Fruit fly (Drosophila melanogaster) whole organism, embryonic: ENCODE data around the gene ClC-a.

ENCODE experiments used
- Adf1 ChIP-seq: fragments of 200-800 bp; sonication (Bioruptor generic); IDR thresholded peaks from 2 replicates; pipeline ENCODE4 v1.3.6; 2022; ENCODE audit warnings: missing biosample characterization, missing genetic modification characterization
- Atf-2 ChIP-seq: fragments of 200-800 bp; sonication (Bioruptor generic); optimal IDR thresholded peaks from 2 replicates; lab custom pipeline; 2016; ENCODE audit warnings: missing biosample characterization, missing genetic modification characterization
- CG10462 ChIP-seq: fragments of 200-800 bp; sonication (Bioruptor generic); optimal IDR thresholded peaks from 2 replicates; lab custom pipeline; 2016; ENCODE audit warnings: missing biosample characterization, missing genetic modification characterization
- CG10543 ChIP-seq: fragments of 200-800 bp; sonication (Bioruptor generic); optimal IDR thresholded peaks from 3 replicates; lab custom pipeline; 2017; ENCODE audit warnings: missing biosample characterization, mild to moderate bottlenecking, missing genetic modification characterization, moderate library complexity
- CG10654 ChIP-seq: fragments of 200-800 bp; sonication (Bioruptor generic); optimal IDR thresholded peaks from 2 replicates; lab custom pipeline; 2016; ENCODE audit warnings: missing biosample characterization, missing genetic modification characterization
- CG12104 ChIP-seq: fragments of 200-800 bp; sonication (Bioruptor generic); optimal IDR thresholded peaks from 3 replicates; lab custom pipeline; 2016; ENCODE audit warnings: missing biosample characterization, missing genetic modification characterization
- CG12219 ChIP-seq: fragments of 200-800 bp; sonication (Bioruptor generic); optimal IDR thresholded peaks from 3 replicates; lab custom pipeline; 2018; ENCODE audit warnings: missing biosample characterization, mild to moderate bottlenecking, missing genetic modification characterization
- CG14014 ChIP-seq: fragments of 200-800 bp; sonication (Bioruptor generic); IDR thresholded peaks from 2 replicates; pipeline ENCODE4 v1.3.6; 2022; ENCODE audit warnings: missing biosample characterization, missing genetic modification characterization
- CG14667 ChIP-seq: fragments of 200-800 bp; sonication (Bioruptor generic); IDR thresholded peaks from 2 replicates; pipeline ENCODE4 v1.3.6; 2022; ENCODE audit warnings: missing biosample characterization, missing genetic modification characterization
- CG17359 ChIP-seq: fragments of 200-800 bp; sonication (Bioruptor generic); optimal IDR thresholded peaks from 3 replicates; lab custom pipeline; 2018; ENCODE audit warnings: missing biosample characterization, mild to moderate bottlenecking, missing genetic modification characterization, moderate library complexity
- CG30431 ChIP-seq: fragments of 200-800 bp; sonication (Bioruptor generic); optimal IDR thresholded peaks from 2 replicates; lab custom pipeline; 2017; ENCODE audit warnings: missing biosample characterization, missing genetic modification characterization
- CG33557 ChIP-seq: fragments of 200-800 bp; sonication (Bioruptor generic); optimal IDR thresholded peaks from 2 replicates; lab custom pipeline; 2019; ENCODE audit warnings: missing biosample characterization, mild to moderate bottlenecking, missing genetic modification characterization, moderate library complexity
- CG34422 ChIP-seq: fragments of 200-800 bp; sonication (Bioruptor generic); IDR thresholded peaks from 3 replicates; pipeline ENCODE4 v1.3.6; 2022; ENCODE audit warnings: missing biosample characterization, missing genetic modification characterization
- CG3838 ChIP-seq: fragments of 200-800 bp; sonication (Bioruptor generic); optimal IDR thresholded peaks from 3 replicates; lab custom pipeline; 2016; ENCODE audit warnings: missing biosample characterization, missing genetic modification characterization
- CG4328 ChIP-seq: fragments of 200-800 bp; sonication (Bioruptor generic); optimal IDR thresholded peaks from 3 replicates; lab custom pipeline; 2017; ENCODE audit warnings: missing biosample characterization, missing genetic modification reagents, missing genetic modification characterization
- CG4404 ChIP-seq: fragments of 200-800 bp; sonication (Bioruptor generic); IDR thresholded peaks from 2 replicates; pipeline ENCODE4 v1.3.6; 2022; ENCODE audit warnings: missing biosample characterization, missing genetic modification characterization
- CG4730 ChIP-seq: fragments of 200-800 bp; sonication (Bioruptor generic); IDR thresholded peaks from 2 replicates; pipeline ENCODE4 v1.3.6; 2022; ENCODE audit warnings: missing biosample characterization, missing genetic modification characterization
- CG7745 ChIP-seq: fragments of 200-800 bp; sonication (Bioruptor generic); optimal IDR thresholded peaks from 2 replicates; lab custom pipeline; 2018; ENCODE audit warnings: missing biosample characterization, mild to moderate bottlenecking, missing genetic modification characterization, moderate library complexity
- CG8281 ChIP-seq: fragments of 200-800 bp; sonication (Bioruptor generic); optimal IDR thresholded peaks from 2 replicates; lab custom pipeline; 2018; ENCODE audit warnings: missing biosample characterization, mild to moderate bottlenecking, missing genetic modification characterization, moderate library complexity
- CG8944 ChIP-seq: fragments of 200-800 bp; sonication (Bioruptor generic); optimal IDR thresholded peaks from 3 replicates; lab custom pipeline; 2016; ENCODE audit warnings: missing biosample characterization, missing genetic modification characterization
- Camta ChIP-seq: fragments of 200-800 bp; sonication (Bioruptor generic); optimal IDR thresholded peaks from 2 replicates; lab custom pipeline; 2016; ENCODE audit warnings: missing biosample characterization, missing genetic modification characterization
- HLH4C ChIP-seq: fragments of 200-800 bp; sonication (Bioruptor generic); IDR thresholded peaks from 3 replicates; pipeline ENCODE4 v1.3.6; 2022; ENCODE audit warnings: missing biosample characterization, missing genetic modification characterization; ENCODE audit not compliant: partially characterized antibody
- Hand ChIP-seq: fragments of 200-800 bp; sonication (Bioruptor generic); optimal IDR thresholded peaks from 2 replicates; lab custom pipeline; 2017; ENCODE audit warnings: mild to moderate bottlenecking, missing biosample characterization, missing genetic modification reagents, missing genetic modification characterization
- Hr51 ChIP-seq, 2 experiments: fragments of 200-800 bp; sonication (Bioruptor generic); optimal IDR thresholded peaks; 2 replicates in 1 of 2; 3 replicates in 1 of 2; lab custom pipeline; 2016 to 2018; ENCODE audit warnings: missing biosample characterization in 2 of 2, missing genetic modification characterization in 2 of 2, mild to moderate bottlenecking in 1 of 2, moderate library complexity in 1 of 2
- Meics ChIP-seq: fragments of 200-800 bp; sonication (Bioruptor generic); optimal IDR thresholded peaks from 2 replicates; lab custom pipeline; 2017; ENCODE audit warnings: missing biosample characterization, mild to moderate bottlenecking, missing genetic modification characterization
- Ptx1 ChIP-seq: fragments of 200-800 bp; sonication (Bioruptor generic); IDR thresholded peaks from 2 replicates; pipeline ENCODE4 v1.3.6; 2022; ENCODE audit warnings: missing biosample characterization, missing genetic modification characterization
- Vsx1 ChIP-seq: fragments of 200-800 bp; sonication (Bioruptor generic); optimal IDR thresholded peaks from 2 replicates; lab custom pipeline; 2017; ENCODE audit warnings: missing biosample characterization, mild to moderate bottlenecking, missing genetic modification characterization, missing genetic modification reagents
- bigmax ChIP-seq: fragments of 200-800 bp; sonication (Bioruptor generic); optimal IDR thresholded peaks from 2 replicates; lab custom pipeline; 2018; ENCODE audit warnings: missing biosample characterization, mild to moderate bottlenecking, missing genetic modification characterization
- cato ChIP-seq: fragments of 200-800 bp; sonication (Bioruptor generic); optimal IDR thresholded peaks from 2 replicates; lab custom pipeline; 2016; ENCODE audit warnings: missing biosample characterization, missing genetic modification characterization, borderline replicate concordance
- danr ChIP-seq: fragments of 200-800 bp; sonication (Bioruptor generic); IDR thresholded peaks from 2 replicates; pipeline ENCODE4 v1.3.6; 2022; ENCODE audit warnings: missing biosample characterization, missing genetic modification characterization
- emc ChIP-seq: fragments of 200-800 bp; sonication (Bioruptor generic); optimal IDR thresholded peaks from 2 replicates; lab custom pipeline; 2016; ENCODE audit warnings: missing biosample characterization, missing genetic modification characterization
- ewg ChIP-seq: fragments of 200-800 bp; sonication (Bioruptor generic); optimal IDR thresholded peaks from 3 replicates; lab custom pipeline; 2017; ENCODE audit warnings: mild to moderate bottlenecking, missing biosample characterization, missing genetic modification reagents, missing genetic modification characterization
- gro ChIP-seq: fragments of 200-800 bp; sonication (Bioruptor generic); optimal IDR thresholded peaks from 2 replicates; lab custom pipeline; 2016; ENCODE audit warnings: missing biosample characterization, missing genetic modification characterization
- insv ChIP-seq, 2 experiments: fragments of 200-800 bp; sonication (Bioruptor generic); optimal IDR thresholded peaks; 3 replicates each; lab custom pipeline; 2016 to 2018; ENCODE audit warnings: missing biosample characterization in 2 of 2, missing genetic modification characterization in 2 of 2
- jing ChIP-seq: fragments of 200-800 bp; sonication (Bioruptor generic); optimal IDR thresholded peaks from 2 replicates; lab custom pipeline; 2018; ENCODE audit warnings: missing biosample characterization, mild to moderate bottlenecking, missing genetic modification characterization
- pan ChIP-seq, 4 experiments: fragments of >200 bp in 3 of 4; fragments of 200-800 bp in 1 of 4; sonication (Bioruptor generic) in 1 of 4; optimal IDR thresholded peaks in 3 of 4; IDR thresholded peaks in 1 of 4; 2 replicates each; pipeline versions ENCODE4 v1.3.6 to Lab custom; 2017 to 2022; ENCODE audit warnings: missing biosample characterization in 2 of 4, missing genetic modification characterization in 2 of 4, mixed read lengths in 1 of 4
- pfk ChIP-seq: fragments of 200-800 bp; sonication (Bioruptor generic); optimal IDR thresholded peaks from 2 replicates; lab custom pipeline; 2018; ENCODE audit warnings: missing biosample characterization, mild to moderate bottlenecking, missing genetic modification characterization, moderate library complexity
- prd ChIP-seq, 3 experiments: fragments of >200 bp in 2 of 3; fragments of 200-800 bp in 1 of 3; sonication (Bioruptor generic) in 1 of 3; optimal IDR thresholded peaks in 2 of 3; IDR thresholded peaks in 1 of 3; 2 replicates in 2 of 3; 3 replicates in 1 of 3; pipeline versions ENCODE4 v1.3.6 to Lab custom; 2017 to 2022; ENCODE audit warnings: missing biosample characterization in 1 of 3, missing genetic modification characterization in 1 of 3
- pzg ChIP-seq: fragments of 200-800 bp; sonication (Bioruptor generic); optimal IDR thresholded peaks from 3 replicates; lab custom pipeline; 2018; ENCODE audit warnings: missing biosample characterization, mild to moderate bottlenecking, missing genetic modification characterization, moderate library complexity
- run ChIP-seq: fragments of 200-800 bp; sonication (Bioruptor generic); optimal IDR thresholded peaks from 3 replicates; lab custom pipeline; 2018; ENCODE audit warnings: missing biosample characterization, mild to moderate bottlenecking, missing genetic modification characterization
- seq ChIP-seq: fragments of 200-800 bp; sonication (Bioruptor generic); IDR thresholded peaks from 2 replicates; pipeline ENCODE4 v1.3.6; 2022; ENCODE audit warnings: missing biosample characterization, missing genetic modification characterization
- slou ChIP-seq: fragments of 200-800 bp; sonication (Bioruptor generic); optimal IDR thresholded peaks from 3 replicates; lab custom pipeline; 2016; ENCODE audit warnings: missing biosample characterization, missing genetic modification characterization
- slp2 ChIP-seq: fragments of 200-800 bp; sonication (Bioruptor generic); optimal IDR thresholded peaks from 2 replicates; lab custom pipeline; 2016; ENCODE audit warnings: missing biosample characterization, missing genetic modification characterization
- so ChIP-seq: fragments of 200-800 bp; sonication (Bioruptor generic); IDR thresholded peaks from 3 replicates; pipeline ENCODE4 v1.3.6; 2022; ENCODE audit warnings: missing biosample characterization, missing genetic modification characterization
- sr ChIP-seq: fragments of 200-800 bp; sonication (Bioruptor generic); IDR thresholded peaks from 3 replicates; pipeline ENCODE4 v1.3.6; 2022; ENCODE audit warnings: missing biosample characterization, missing genetic modification characterization
- unc-4 ChIP-seq: fragments of 200-800 bp; sonication (Bioruptor generic); IDR thresholded peaks from 2 replicates; pipeline ENCODE4 v1.3.6; 2022; ENCODE audit warnings: missing biosample characterization, missing genetic modification characterization; ENCODE audit not compliant: partially characterized antibody
- usp ChIP-seq: fragments of >200 bp; optimal IDR thresholded peaks from 2 replicates; lab custom pipeline; 2017; ENCODE audit warnings: missing biosample characterization, missing genetic modification characterization
- vvl ChIP-seq: fragments of 200-800 bp; sonication (Bioruptor generic); IDR thresholded peaks from 2 replicates; pipeline ENCODE4 v1.3.6; 2022; ENCODE audit warnings: missing biosample characterization, missing genetic modification characterization
- wek ChIP-seq: fragments of 200-800 bp; sonication (Bioruptor generic); optimal IDR thresholded peaks from 3 replicates; lab custom pipeline; 2018; ENCODE audit warnings: missing biosample characterization, mild to moderate bottlenecking, missing genetic modification characterization, moderate library complexity

ClC-a gene

DNA sequence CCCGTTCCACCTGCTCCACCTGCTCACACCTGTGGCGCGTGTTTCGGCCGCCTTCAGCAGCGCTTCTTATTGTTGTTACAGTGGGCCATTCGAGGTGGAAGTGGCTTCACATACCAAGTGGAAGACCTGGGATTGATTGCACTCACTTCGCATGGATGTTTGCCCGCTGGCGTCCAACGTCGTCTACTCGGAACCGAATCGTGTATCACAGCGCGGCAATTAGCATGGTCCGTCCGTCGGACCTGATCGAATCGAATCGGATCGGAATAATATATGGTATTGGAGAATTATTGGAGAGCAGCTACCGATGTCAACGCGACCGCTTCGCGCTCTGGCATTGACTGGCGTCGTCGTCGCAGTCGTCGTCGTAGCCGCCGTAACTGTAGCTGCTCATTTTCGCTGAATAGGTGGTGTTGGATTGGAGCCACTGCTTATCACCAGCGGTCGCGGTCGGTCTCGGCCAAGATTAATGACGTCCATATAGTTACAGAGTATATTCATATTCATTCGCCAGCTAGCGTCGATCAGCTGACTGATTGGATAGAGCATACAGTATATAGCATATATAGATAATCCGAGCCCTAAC lies at the start of gene ClC-a (continued):
- TF ChIP-seq Meics (GFP tag; lab: Kevin White, UChicago) (peak; percentile 19), CG30431 (GFP tag; lab: Kevin White, UChicago) (no peak), pzg (GFP tag; lab: Kevin White, UChicago) (no peak), wek (no peak), CG10654 (GFP tag; lab: Kevin White, UChicago) (no peak), unc-4 (no peak), CG12219 (GFP tag; lab: Kevin White, UChicago) (no peak), HLH4C (GFP tag; lab: Robert Waterston, UW) (0 out of 3 replicates have a peak, but pooled peaks have one; percentile 17), CG34422 (GFP tag; lab: Robert Waterston, UW) (no peak), insv (GFP tag; optimal IDR thresholded peaks at IDR 0.05; lab: Kevin White, UChicago) (no peak), CG12104 (GFP tag; lab: Kevin White, UChicago) (no peak), so (no peak), CG3838 (GFP tag; lab: Kevin White, UChicago) (no peak), emc (GFP tag; lab: Kevin White, UChicago) (no peak), CG14667 (GFP tag; lab: Robert Waterston, UW) (no peak), Hand (no peak), usp (GFP tag; lab: Kevin White, UChicago) (no peak), slp2 (GFP tag; lab: Kevin White, UChicago) (no peak), danr (GFP tag; lab: Robert Waterston, UW) (no peak), prd (optimal IDR thresholded peaks at IDR 0.05; lab: Kevin White, UChicago) (no peak), prd (GFP tag; IDR thresholded peaks at IDR 0.05; lab: Robert Waterston, UW) (no peak), CG8944 (no peak), CG7745 (tag; lab: Kevin White, UChicago) (no peak), CG33557 (no peak), CG17359 (tag; lab: Kevin White, UChicago) (no peak), CG10462 (no peak), run (tag; lab: Kevin White, UChicago) (no peak), bigmax (GFP tag; lab: Kevin White, UChicago) (no peak), seq (peak; percentile 29; the same call in 1 of the 2 replicates), pan (optimal IDR thresholded peaks at IDR 0.05; lab: Kevin White, UChicago) (no peak), pan (GFP tag; optimal IDR thresholded peaks at IDR 0.05 in 1 of 2, IDR thresholded peaks at IDR 0.05 in 1 of 2) (peak in 1 of 2 experiments; percentile 34), Adf1 (GFP tag; lab: Robert Waterston, UW) (peak; percentile 89), slou (GFP tag; lab: Kevin White, UChicago) (no peak), ewg (GFP tag; lab: Kevin White, UChicago) (no peak), vvl (0 out of 2 replicates have a peak, but pooled peaks have one; percentile 11), Vsx1 (no peak), pfk (GFP tag; lab: Kevin White, UChicago) (no peak), CG8281 (no peak), CG4328 (GFP tag; lab: Kevin White, UChicago) (no peak), CG10543 (GFP tag; lab: Kevin White, UChicago) (peak; percentile 76), Atf-2 (GFP tag; lab: Kevin White, UChicago) (no peak), Ptx1 (GFP tag; lab: Robert Waterston, UW) (no peak), gro (no peak), CG4404 (GFP tag; lab: Robert Waterston, UW) (no peak), jing (no peak), CG14014 (GFP tag; lab: Robert Waterston, UW) (no peak), sr (GFP tag; lab: Robert Waterston, UW) (no peak), Camta (GFP tag; lab: Kevin White, UChicago) (no peak), cato (GFP tag; lab: Kevin White, UChicago) (no peak), CG4730 (GFP tag; lab: Robert Waterston, UW) (no peak), Hr51 (GFP tag; optimal IDR thresholded peaks at IDR 0.05; lab: Kevin White, UChicago) (no peak)
